Worm (Caenorhabditis elegans) whole organism, L1 larva: Measurements from ENCODE around the gene ZC53.1.
A peak's percentile ranks its signal among the peaks of the same experiment; 100 is the strongest.

Experiments used
- C16A3.4 ChIP-seq: fragments of 150-350 bp; optimal IDR thresholded peaks from 2 replicates; lab custom pipeline; 2014; ENCODE audit warnings: missing biosample characterization, missing genetic modification characterization
- aly-2 ChIP-seq: fragments of 150-350 bp; optimal IDR thresholded peaks from 2 replicates; lab custom pipeline; 2014; ENCODE audit warnings: missing biosample characterization, missing genetic modification characterization
- blmp-1 ChIP-seq: fragments of 150-350 bp; optimal IDR thresholded peaks from 2 replicates; lab custom pipeline; 2014; ENCODE audit warnings: missing biosample characterization, missing genetic modification characterization
- ceh-63 ChIP-seq: fragments of 200-800 bp; sonication (Bioruptor generic); optimal IDR thresholded peaks from 2 replicates; lab custom pipeline; 2018; ENCODE audit warnings: mild to moderate bottlenecking, missing genetic modification characterization, missing compliant biosample characterization
- ceh-8 ChIP-seq: fragments of 200-800 bp; sonication (Bioruptor generic); optimal IDR thresholded peaks from 2 replicates; lab custom pipeline; 2018; ENCODE audit warnings: mild to moderate bottlenecking, missing genetic modification characterization, moderate library complexity, missing compliant biosample characterization
- ceh-82 ChIP-seq, 3 experiments: fragments of 150-350 bp in 1 of 3; sonication (generic microtip) in 2 of 3; optimal IDR thresholded peaks; 2 replicates each; lab custom pipeline; 2014 to 2017; ENCODE audit warnings: missing biosample characterization in 3 of 3, missing genetic modification characterization in 3 of 3
- ces-1 ChIP-seq: fragments of 150-350 bp; optimal IDR thresholded peaks from 2 replicates; lab custom pipeline; 2014; ENCODE audit warnings: missing biosample characterization, missing genetic modification reagents, missing genetic modification characterization
- dpl-1 ChIP-seq, 3 experiments: fragments of 150-350 bp in 2 of 3; sonication (generic microtip) in 1 of 3; optimal IDR thresholded peaks; 2 replicates each; lab custom pipeline; 2014 to 2017; ENCODE audit warnings: missing biosample characterization in 3 of 3, missing genetic modification characterization in 3 of 3, missing genetic modification reagents in 3 of 3
- dsc-1 ChIP-seq: sonication (generic microtip); optimal IDR thresholded peaks from 2 replicates; lab custom pipeline; 2016; ENCODE audit warnings: mild to moderate bottlenecking, missing genetic modification characterization, missing compliant biosample characterization
- efl-1 ChIP-seq, 4 experiments: fragments of 150-350 bp; optimal IDR thresholded peaks in 3 of 4; peaks in 1 of 4; 1 replicate in 1 of 4; 2 replicates in 3 of 4; lab custom pipeline; 2014; ENCODE audit warnings: missing biosample characterization in 2 of 4, missing genetic modification characterization in 2 of 4, missing genetic modification reagents in 2 of 4
- egl-13 ChIP-seq: sonication (generic microtip); optimal IDR thresholded peaks from 2 replicates; lab custom pipeline; 2016; ENCODE audit warnings: missing genotype, missing genetic modification reagents, missing genetic modification characterization, missing compliant biosample characterization
- elt-2 ChIP-seq: sonication (generic microtip); optimal IDR thresholded peaks from 2 replicates; lab custom pipeline; 2016; ENCODE audit warnings: missing genetic modification characterization, mild to moderate bottlenecking, inconsistent platforms, missing compliant biosample characterization, missing genetic modification reagents
- elt-3 ChIP-seq, 6 experiments: fragments of 150-350 bp in 1 of 6; sonication (generic microtip); optimal IDR thresholded peaks; 2 replicates each; lab custom pipeline; 2017 to 2018; ENCODE audit warnings: missing biosample characterization in 6 of 6, missing genetic modification characterization in 6 of 6, inconsistent platforms in 1 of 6
- fkh-10 ChIP-seq: sonication (generic microtip); optimal IDR thresholded peaks from 2 replicates; lab custom pipeline; 2017; ENCODE audit warnings: missing biosample characterization, missing genetic modification reagents, missing genetic modification characterization
- grh-1 ChIP-seq: fragments of 200-800 bp; sonication (Bioruptor generic); IDR thresholded peaks from 2 replicates; pipeline ENCODE4 v1.3.6; 2022; ENCODE audit warnings: missing genetic modification reagents, missing genetic modification characterization, missing compliant biosample characterization
- hlh-17 ChIP-seq: fragments of 200-800 bp; sonication (Bioruptor generic); optimal IDR thresholded peaks from 2 replicates; lab custom pipeline; 2018; ENCODE audit warnings: missing genetic modification characterization, mild to moderate bottlenecking, missing compliant biosample characterization, moderate library complexity, borderline replicate concordance
- hlh-4 ChIP-seq: sonication (generic microtip); optimal IDR thresholded peaks from 2 replicates; lab custom pipeline; 2016; ENCODE audit warnings: mild to moderate bottlenecking, missing genetic modification characterization, missing compliant biosample characterization
- irx-1 ChIP-seq: sonication (generic microtip); optimal IDR thresholded peaks from 2 replicates; lab custom pipeline; 2016; ENCODE audit warnings: missing genetic modification characterization, missing compliant biosample characterization
- isw-1 ChIP-seq: fragments of 200-800 bp; sonication (Bioruptor generic); IDR thresholded peaks from 2 replicates; pipeline ENCODE4 v1.3.6; 2022; ENCODE audit warnings: missing genetic modification characterization, missing compliant biosample characterization
- lin-13 ChIP-seq: fragments of 150-350 bp; optimal IDR thresholded peaks from 2 replicates; lab custom pipeline; 2014; ENCODE audit warnings: missing biosample characterization, missing genetic modification reagents, missing genetic modification characterization
- lin-14 ChIP-seq: fragments of 200-800 bp; sonication (Bioruptor generic); optimal IDR thresholded peaks from 2 replicates; lab custom pipeline; 2018; ENCODE audit warnings: mild to moderate bottlenecking, missing genetic modification characterization, moderate library complexity, missing compliant biosample characterization
- lin-35 ChIP-seq, 2 experiments: fragments of 150-350 bp; optimal IDR thresholded peaks; 2 replicates each; lab custom pipeline; 2014; ENCODE audit warnings: missing biosample characterization in 2 of 2, missing genetic modification characterization in 2 of 2, missing genetic modification reagents in 2 of 2
- lin-39 ChIP-seq: fragments of 150-350 bp; optimal IDR thresholded peaks from 2 replicates; lab custom pipeline; 2014; ENCODE audit warnings: missing biosample characterization, missing genetic modification reagents, missing genetic modification characterization
- lir-3 ChIP-seq: sonication (generic microtip); optimal IDR thresholded peaks from 2 replicates; lab custom pipeline; 2016; ENCODE audit warnings: mild to moderate bottlenecking, missing genetic modification characterization, moderate library complexity, missing compliant biosample characterization; ENCODE audit not compliant: poor library complexity
- lsy-2 ChIP-seq, 2 experiments: fragments of 150-350 bp; optimal IDR thresholded peaks; 2 replicates each; lab custom pipeline; 2014; ENCODE audit warnings: missing biosample characterization in 2 of 2, missing genetic modification characterization in 2 of 2
- mdl-1 ChIP-seq, 2 experiments: fragments of 150-350 bp; optimal IDR thresholded peaks; 2 replicates each; lab custom pipeline; 2014 to 2017; ENCODE audit warnings: missing biosample characterization in 2 of 2, missing genetic modification characterization in 2 of 2, inconsistent platforms in 1 of 2
- mef-2 ChIP-seq: fragments of 150-350 bp; optimal IDR thresholded peaks from 2 replicates; lab custom pipeline; 2014; ENCODE audit warnings: missing biosample characterization, missing genetic modification characterization
- mep-1 ChIP-seq: fragments of 150-350 bp; optimal IDR thresholded peaks from 2 replicates; lab custom pipeline; 2014; ENCODE audit warnings: missing biosample characterization, missing genetic modification characterization
- nhr-11 ChIP-seq: fragments of 150-350 bp; optimal IDR thresholded peaks from 2 replicates; lab custom pipeline; 2014; ENCODE audit warnings: missing biosample characterization, missing genetic modification characterization
- nhr-12 ChIP-seq: sonication (generic microtip); optimal IDR thresholded peaks from 2 replicates; lab custom pipeline; 2017; ENCODE audit warnings: missing biosample characterization, missing genetic modification characterization
- nhr-47 ChIP-seq: sonication (generic microtip); optimal IDR thresholded peaks from 2 replicates; lab custom pipeline; 2016; ENCODE audit warnings: mild to moderate bottlenecking, missing genetic modification characterization, moderate library complexity, missing compliant biosample characterization
- nhr-71 ChIP-seq: sonication (generic microtip); optimal IDR thresholded peaks from 2 replicates; lab custom pipeline; 2016; ENCODE audit warnings: mild to moderate bottlenecking, missing genetic modification characterization, moderate library complexity, missing compliant biosample characterization
- nhr-76 ChIP-seq: sonication (generic microtip); optimal IDR thresholded peaks from 2 replicates; lab custom pipeline; 2017; ENCODE audit warnings: missing biosample characterization, missing genetic modification characterization
- nhr-77 ChIP-seq: fragments of 150-350 bp; optimal IDR thresholded peaks from 2 replicates; lab custom pipeline; 2014; ENCODE audit warnings: missing biosample characterization, missing genetic modification characterization
- nhr-84 ChIP-seq: sonication (generic microtip); optimal IDR thresholded peaks from 2 replicates; lab custom pipeline; 2017; ENCODE audit warnings: missing biosample characterization, missing genetic modification characterization
- nhr-85 ChIP-seq: sonication (generic microtip); peaks from one replicate; lab custom pipeline; 2016; ENCODE audit warnings: missing genetic modification characterization, inconsistent platforms, missing compliant biosample characterization
- nhr-90 ChIP-seq: sonication (generic microtip); optimal IDR thresholded peaks from 2 replicates; lab custom pipeline; 2016; ENCODE audit warnings: mild to moderate bottlenecking, missing genetic modification characterization, missing compliant biosample characterization; ENCODE audit not compliant: poor library complexity
- pax-3 ChIP-seq: fragments of 200-800 bp; sonication (Bioruptor generic); optimal IDR thresholded peaks from 2 replicates; lab custom pipeline; 2018; ENCODE audit warnings: mild to moderate bottlenecking, missing genetic modification characterization, moderate library complexity, missing compliant biosample characterization
- pqm-1 ChIP-seq: sonication (generic microtip); optimal IDR thresholded peaks from 3 replicates; lab custom pipeline; 2017; ENCODE audit warnings: missing biosample characterization, missing genetic modification characterization
- snpc-4 ChIP-seq: fragments of 150-350 bp; optimal IDR thresholded peaks from 2 replicates; lab custom pipeline; 2014; ENCODE audit warnings: missing biosample characterization, missing genetic modification characterization
- snu-23 ChIP-seq: sonication (generic microtip); optimal IDR thresholded peaks from 2 replicates; lab custom pipeline; 2016; ENCODE audit warnings: missing genetic modification characterization, missing compliant biosample characterization
- sox-4 ChIP-seq: sonication (generic microtip); optimal IDR thresholded peaks from 2 replicates; lab custom pipeline; 2016; ENCODE audit warnings: missing genetic modification characterization, missing compliant biosample characterization
- sptf-1 ChIP-seq: fragments of 150-350 bp; optimal IDR thresholded peaks from 2 replicates; lab custom pipeline; 2014; ENCODE audit warnings: missing biosample characterization, missing genetic modification characterization
- sup-37 ChIP-seq: fragments of 200-800 bp; sonication (Bioruptor generic); optimal IDR thresholded peaks from 2 replicates; lab custom pipeline; 2018; ENCODE audit warnings: mild to moderate bottlenecking, missing genetic modification characterization, missing compliant biosample characterization
- swsn-7 ChIP-seq: sonication (generic microtip); optimal IDR thresholded peaks from 2 replicates; lab custom pipeline; 2016; ENCODE audit warnings: missing genetic modification characterization, missing compliant biosample characterization
- tbx-2 ChIP-seq: sonication (generic microtip); optimal IDR thresholded peaks from 2 replicates; lab custom pipeline; 2016; ENCODE audit warnings: missing genetic modification characterization, missing compliant biosample characterization
- tlp-1 ChIP-seq: fragments of 150-350 bp; optimal IDR thresholded peaks from 2 replicates; lab custom pipeline; 2014; ENCODE audit warnings: missing biosample characterization, missing genetic modification characterization
- unc-130 ChIP-seq: fragments of 150-350 bp; optimal IDR thresholded peaks from 2 replicates; lab custom pipeline; 2017; ENCODE audit warnings: missing biosample characterization, missing genetic modification characterization, inconsistent platforms
- unc-30 ChIP-seq: sonication (generic microtip); optimal IDR thresholded peaks from 2 replicates; lab custom pipeline; 2017; ENCODE audit warnings: missing biosample characterization, missing genetic modification characterization
- unc-62 ChIP-seq: fragments of 150-350 bp; optimal IDR thresholded peaks from 2 replicates; lab custom pipeline; 2014; ENCODE audit warnings: missing biosample characterization, missing genetic modification reagents, missing genetic modification characterization
- unc-86 ChIP-seq: sonication (generic microtip); optimal IDR thresholded peaks from 2 replicates; lab custom pipeline; 2016; ENCODE audit warnings: missing genetic modification characterization, missing compliant biosample characterization
- ztf-11 ChIP-seq, 2 experiments: sonication (generic microtip); optimal IDR thresholded peaks; 2 replicates each; lab custom pipeline; 2016 to 2017; ENCODE audit warnings: missing genetic modification characterization in 2 of 2, missing biosample characterization in 1 of 2, missing compliant biosample characterization in 1 of 2

Gene ZC53.1

ce11 chrX:1880665-1881064 lies 32.5 kb downstream of the ZC53.1 start:
- no peak for TF ChIP-seq unc-130 (tag; lab: Kevin White, UChicago)
- no peak for TF ChIP-seq pax-3 (tag; lab: Kevin White, UChicago)
- TF ChIP-seq irx-1 (tag; lab: Kevin White, UChicago), result peak; percentile 48
- peak; percentile 57 to 70 (median 66) for TF ChIP-seq ceh-82 (tag; optimal IDR thresholded peaks at IDR 0.05; lab: Kevin White, UChicago)
- TF ChIP-seq unc-62 (GFP tag; lab: Kevin White, UChicago), result no peak
- TF ChIP-seq nhr-71 (tag; lab: Kevin White, UChicago), result peak; percentile 71
- no peak for TF ChIP-seq nhr-84 (tag; lab: Kevin White, UChicago)
- no peak for TF ChIP-seq unc-30 (tag; lab: Kevin White, UChicago)
- TF ChIP-seq nhr-90 (tag; lab: Kevin White, UChicago), result peak; percentile 73
- TF ChIP-seq sup-37, result peak; percentile 47
- TF ChIP-seq dsc-1 (tag; lab: Kevin White, UChicago), result peak; percentile 81
- TF ChIP-seq ceh-8 (GFP tag; lab: Kevin White, UChicago), result peak; percentile 62
- TF ChIP-seq C16A3.4 (tag; lab: Kevin White, UChicago), result peak; percentile 55
- no peak for TF ChIP-seq ces-1 (GFP tag; lab: Kevin White, UChicago)
- TF ChIP-seq pqm-1 (tag; lab: Kevin White, UChicago), result no peak
- peak; percentile 31 for TF ChIP-seq unc-86 (tag; lab: Kevin White, UChicago)
- no peak for TF ChIP-seq hlh-17 (GFP tag; lab: Kevin White, UChicago)
- peak; percentile 12 for TF ChIP-seq fkh-10 (GFP tag; lab: Kevin White, UChicago)
- TF ChIP-seq nhr-47 (tag; lab: Kevin White, UChicago), result peak; percentile 79
- TF ChIP-seq isw-1 (GFP tag; lab: Robert Waterston, UW), result peak; percentile 24
- TF ChIP-seq nhr-12 (tag; lab: Kevin White, UChicago), result no peak
- no peak for TF ChIP-seq nhr-11 (tag; lab: Kevin White, UChicago)
- TF ChIP-seq lin-14, result peak; percentile 73
- TF ChIP-seq aly-2 (tag; lab: Kevin White, UChicago), result no peak
- TF ChIP-seq nhr-77 (tag; lab: Kevin White, UChicago), result peak; percentile 7
- TF ChIP-seq swsn-7 (tag; lab: Kevin White, UChicago), result peak; percentile 65
- no peak for TF ChIP-seq tlp-1 (tag; lab: Kevin White, UChicago)
- no peak for TF ChIP-seq nhr-76
- no peak for TF ChIP-seq blmp-1
- TF ChIP-seq efl-1 (optimal IDR thresholded peaks at IDR 0.05; lab: Kevin White, UChicago), result peak; percentile 24 to 31
- peak in 1 of 2 experiments; percentile 94 for TF ChIP-seq efl-1 (GFP tag; optimal IDR thresholded peaks at IDR 0.05 in 1 of 2; lab: Kevin White, UChicago)
- peak; percentile 46 for TF ChIP-seq lin-13 (GFP tag; lab: Kevin White, UChicago)
- no peak for TF ChIP-seq grh-1
- peak; percentile 46 for TF ChIP-seq lir-3 (tag; lab: Kevin White, UChicago)
- peak; percentile 60 for TF ChIP-seq snpc-4 (tag; lab: Kevin White, UChicago)
- TF ChIP-seq ztf-11 (tag; optimal IDR thresholded peaks at IDR 0.05; lab: Kevin White, UChicago), result peak in 1 of 2 experiments; percentile 29
- no peak for TF ChIP-seq elt-2 (tag; lab: Kevin White, UChicago)
- TF ChIP-seq lin-35 (GFP tag; optimal IDR thresholded peaks at IDR 0.05; lab: Kevin White, UChicago), result peak in 1 of 2 experiments; percentile 66
- peak; percentile 87 for TF ChIP-seq snu-23 (GFP tag; lab: Kevin White, UChicago)
- peak; percentile 75 for TF ChIP-seq mep-1 (tag; lab: Kevin White, UChicago)
- TF ChIP-seq lsy-2 (tag; optimal IDR thresholded peaks at IDR 0.05; lab: Kevin White, UChicago), result peak; percentile 55 to 59
- TF ChIP-seq lin-39, result peak; percentile 31
- TF ChIP-seq sox-4, result peak; percentile 25
- no peak for TF ChIP-seq hlh-4 (tag; lab: Kevin White, UChicago)
- TF ChIP-seq mdl-1 (tag; optimal IDR thresholded peaks at IDR 0.05; lab: Kevin White, UChicago), result peak in 1 of 2 experiments; percentile 37
- no peak for TF ChIP-seq elt-3 (tag; optimal IDR thresholded peaks at IDR 0.05; lab: Kevin White, UChicago)
- TF ChIP-seq sptf-1 (tag; lab: Kevin White, UChicago), result no peak
- TF ChIP-seq tbx-2, result peak; percentile 67
- TF ChIP-seq ceh-63 (GFP tag; lab: Kevin White, UChicago), result no peak
- peak; percentile 36 for TF ChIP-seq egl-13
- TF ChIP-seq nhr-85 (tag; lab: Kevin White, UChicago), result peak; percentile 71
- no peak for TF ChIP-seq mef-2 (tag; lab: Kevin White, UChicago)
- TF ChIP-seq dpl-1 (GFP tag; optimal IDR thresholded peaks at IDR 0.05; lab: Kevin White, UChicago), result peak in 1 of 3 experiments; percentile 33
